Fruit fly (Drosophila melanogaster): ENCODE results near the gene mtSSB.
"Not testable (repeated sequence)": the region's sequence is repeated elsewhere in the genome, so short reads cannot be mapped to it uniquely, and the experiment has no call there.

mtSSB gene

DNA sequence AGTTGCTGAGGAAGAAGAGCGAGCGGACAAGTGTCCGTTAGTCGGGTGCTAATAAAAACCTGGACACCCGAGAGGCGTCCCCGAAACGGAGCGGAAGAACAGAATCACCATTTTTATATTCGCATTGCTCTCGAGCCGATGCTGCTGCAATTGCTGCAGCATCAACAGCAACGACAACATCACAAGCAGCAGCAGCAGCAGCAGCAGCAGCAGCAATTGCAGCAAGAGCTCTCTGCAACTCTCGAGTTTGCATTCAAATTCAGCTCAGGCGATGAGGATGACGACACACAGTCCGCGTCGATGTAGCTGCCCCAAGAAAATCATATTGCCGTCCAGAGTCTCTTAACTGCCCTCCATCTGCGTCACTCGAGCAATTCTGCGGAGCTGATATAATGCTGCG, 1.1 kb upstream of the mtSSB start:
- TF ChIP-seq CG13204 (GFP tag; optimal IDR thresholded peaks at IDR 0.05) (peak; percentile 84), CG14655 (GFP tag; optimal IDR thresholded peaks at IDR 0.05) (no peak), Ets98B (GFP tag; IDR thresholded peaks at IDR 0.05) (0 out of 2 replicates have a peak, but pooled peaks have one; percentile 42), CG12605 (GFP tag; IDR thresholded peaks at IDR 0.05) (peak; percentile 34; the same call in 1 of the 2 replicates), CG4496 (GFP tag; IDR thresholded peaks at IDR 0.05) (peak; percentile 71; the same call in 2 of the 3 replicates), fd96Ca (GFP tag; IDR thresholded peaks at IDR 0.05) (peak; percentile 54; the same call in 1 of the 3 replicates), gl (tag; optimal IDR thresholded peaks at IDR 0.05) (peak; percentile 26), rn (GFP tag; IDR thresholded peaks at IDR 0.05) (no peak)

DNA sequence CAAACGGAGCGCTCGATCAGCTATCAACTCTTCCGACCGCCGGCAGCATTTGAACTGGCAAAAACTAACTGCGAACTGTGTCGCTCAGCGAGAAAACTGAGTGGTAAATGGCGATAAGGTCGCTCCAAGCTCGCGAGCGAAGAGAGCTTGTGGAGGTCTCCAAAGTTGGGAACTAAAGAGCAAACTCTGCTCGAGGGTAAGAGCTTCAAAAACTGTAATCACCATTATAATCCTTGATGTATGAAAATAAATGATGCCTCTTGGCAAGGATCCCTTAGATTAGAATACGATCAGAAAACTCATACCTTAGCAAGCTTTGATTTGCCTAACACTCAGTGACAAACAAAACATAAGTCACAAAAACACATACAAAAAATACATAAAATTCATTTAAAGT, 2.0 kb downstream of the mtSSB start, which contains the start of the genes CG6126 and CG31287:
CG6126 (minus strand) TSS at position 59 of the 397 bp plus-strand sequence.
CG31287 (plus strand) TSS at position 347 of the 397 bp plus-strand sequence.
- TF ChIP-seq CG8301 (tag; optimal IDR thresholded peaks at IDR 0.05) = no peak
- peak; percentile 36; the same call in 1 of the 2 replicates for TF ChIP-seq Ets98B (GFP tag; IDR thresholded peaks at IDR 0.05)
- TF ChIP-seq CG14655 (GFP tag; optimal IDR thresholded peaks at IDR 0.05) = no peak
- TF ChIP-seq Snoo (tag; optimal IDR thresholded peaks at IDR 0.05) = no peak
- TF ChIP-seq CG32121 (GFP tag; IDR thresholded peaks at IDR 0.05) = no peak
- TF ChIP-seq CG10348 (GFP tag; IDR thresholded peaks at IDR 0.05) = no peak
- no peak for TF ChIP-seq fd96Ca (GFP tag; IDR thresholded peaks at IDR 0.05)

DNA sequence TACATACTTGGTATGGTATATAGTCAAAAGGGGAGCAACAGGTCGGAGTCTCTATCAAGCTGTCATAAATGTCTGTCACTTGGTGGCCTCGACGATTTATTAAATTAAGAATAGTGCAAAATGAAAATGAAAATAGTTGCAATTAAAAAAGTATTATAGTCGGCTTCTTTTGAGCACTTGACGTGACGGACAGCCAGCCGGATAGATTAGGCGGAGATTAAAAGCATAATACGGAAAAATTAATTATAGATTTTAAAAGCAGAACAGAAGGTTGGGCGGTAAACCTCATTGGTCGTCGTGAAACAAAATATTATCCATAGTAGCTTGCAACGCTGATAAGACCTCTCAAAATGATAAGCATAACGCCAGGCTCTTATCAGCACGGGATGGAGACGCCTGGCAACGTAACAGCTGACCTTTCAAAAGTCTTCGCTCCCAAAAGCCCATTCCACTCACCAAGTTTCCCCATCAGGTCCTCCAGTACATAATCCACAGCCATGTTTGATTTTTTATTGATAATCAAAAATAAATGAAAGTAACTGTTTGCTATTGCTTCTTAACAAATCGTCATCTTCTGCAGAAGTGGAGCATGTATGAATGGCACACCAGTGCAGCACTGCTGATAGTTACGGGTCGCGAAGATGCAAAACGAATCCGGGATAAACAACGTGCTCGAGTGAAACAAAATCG, 2.6 kb downstream of the mtSSB start:
- TF ChIP-seq CG8301 (tag; optimal IDR thresholded peaks at IDR 0.05) = no peak
- no peak for TF ChIP-seq gl (tag; optimal IDR thresholded peaks at IDR 0.05)
- no peak for TF ChIP-seq CG32121 (GFP tag; IDR thresholded peaks at IDR 0.05)
- TF ChIP-seq CG8159 (tag; optimal IDR thresholded peaks at IDR 0.05) = no peak
- peak; percentile 41 for TF ChIP-seq EcR (GFP tag; optimal IDR thresholded peaks at IDR 0.05)
- no peak for TF ChIP-seq CG15710 (tag; optimal IDR thresholded peaks at IDR 0.05)
- TF ChIP-seq CG12605 (GFP tag; IDR thresholded peaks at IDR 0.05) = no peak
- no peak for TF ChIP-seq CG14655 (GFP tag; optimal IDR thresholded peaks at IDR 0.05)

DNA sequence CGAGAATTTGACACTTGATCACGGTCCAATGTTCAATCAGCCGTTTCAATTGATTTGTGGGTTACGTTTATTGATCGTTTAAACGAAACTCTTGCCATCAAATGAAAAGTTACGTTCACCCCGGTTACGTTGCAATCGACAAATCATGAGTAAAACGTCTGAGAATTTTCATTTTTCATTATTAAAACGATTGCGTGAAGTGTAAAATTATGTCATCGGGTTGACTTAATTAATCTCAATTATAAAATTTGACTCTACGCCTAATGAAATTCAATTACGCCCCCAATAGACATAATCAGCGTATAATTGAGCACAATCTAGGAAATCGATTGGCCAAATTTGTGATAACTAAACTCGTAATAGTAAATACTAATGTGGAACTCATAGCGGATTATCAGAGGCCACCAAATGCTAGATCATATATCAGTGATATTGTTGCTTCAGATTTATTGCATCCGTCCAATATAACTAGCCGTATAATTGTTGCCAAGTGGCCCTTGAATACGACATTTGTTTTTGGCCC, 4.5 kb downstream of the mtSSB start:
- TF ChIP-seq CG4496 (GFP tag; IDR thresholded peaks at IDR 0.05) (no peak), rn (GFP tag; IDR thresholded peaks at IDR 0.05) (no peak)

DNA sequence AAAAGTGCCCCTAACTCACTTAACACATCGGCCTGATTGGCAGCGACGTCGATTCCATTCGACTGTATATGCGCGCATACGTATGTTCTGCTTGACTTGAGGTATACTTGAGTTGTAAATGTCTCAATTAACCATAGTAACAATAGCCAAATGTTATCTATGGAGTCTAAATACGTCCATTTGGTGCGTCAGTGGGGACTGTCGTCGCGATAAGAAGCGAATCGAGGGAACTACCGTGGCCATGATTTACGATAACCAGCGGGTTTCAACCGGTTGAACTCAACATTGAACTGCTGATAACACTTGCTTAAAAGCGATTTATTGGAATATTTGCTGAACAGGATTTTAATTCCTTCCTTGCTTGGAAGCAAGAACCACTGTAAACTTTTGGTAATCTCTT, 14.3 kb downstream of the mtSSB start:
- no peak for TF ChIP-seq Pif1A (GFP tag; optimal IDR thresholded peaks at IDR 0.05)
- no peak for TF ChIP-seq CG13204 (GFP tag; optimal IDR thresholded peaks at IDR 0.05)
- no peak for TF ChIP-seq Pif1B (GFP tag; optimal IDR thresholded peaks at IDR 0.05)
- no peak for TF ChIP-seq D1 (tag; optimal IDR thresholded peaks at IDR 0.05)

DNA sequence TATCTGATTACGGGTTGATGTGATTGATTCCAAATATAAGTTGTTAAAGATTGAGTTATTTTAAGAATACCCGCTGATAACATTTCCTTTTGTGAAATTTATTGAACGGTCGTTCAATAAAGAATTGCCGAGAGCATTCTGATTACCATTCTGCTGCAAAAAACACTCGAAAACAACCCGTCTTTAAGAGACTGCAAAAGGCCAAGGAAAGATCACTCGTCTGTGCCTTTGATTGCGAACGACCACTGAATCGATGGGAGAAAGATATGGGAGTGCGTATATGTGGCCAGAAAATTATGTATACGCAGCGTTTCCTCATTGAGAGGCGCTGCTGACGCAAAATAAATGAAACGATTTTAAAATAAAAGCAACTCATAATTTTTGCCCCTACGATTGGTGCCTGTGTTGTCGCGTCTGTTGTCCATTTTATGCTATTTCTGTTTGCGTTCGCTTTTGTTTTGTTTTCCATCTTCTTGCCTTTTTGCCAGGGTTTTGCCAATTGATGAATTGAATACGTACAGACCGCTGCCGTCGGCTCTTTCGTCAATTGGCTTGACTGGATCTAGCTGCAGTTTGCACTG, 14.8 kb downstream of the mtSSB start:
- TF ChIP-seq Snoo (tag; optimal IDR thresholded peaks at IDR 0.05) = no peak
- no peak for TF ChIP-seq CG14655 (GFP tag; optimal IDR thresholded peaks at IDR 0.05)
- no peak for TF ChIP-seq CG34367 (tag; optimal IDR thresholded peaks at IDR 0.05)
- no peak for TF ChIP-seq CG17806 (tag; optimal IDR thresholded peaks at IDR 0.05)
- no peak for TF ChIP-seq CG8159 (tag; optimal IDR thresholded peaks at IDR 0.05)
- TF ChIP-seq CG13204 (GFP tag; optimal IDR thresholded peaks at IDR 0.05) = no peak
- no peak for TF ChIP-seq CG8301 (tag; optimal IDR thresholded peaks at IDR 0.05)
- no peak for TF ChIP-seq CG15710 (tag; optimal IDR thresholded peaks at IDR 0.05)
- TF ChIP-seq CG32121 (GFP tag; IDR thresholded peaks at IDR 0.05) = no peak
- TF ChIP-seq EcR (GFP tag; optimal IDR thresholded peaks at IDR 0.05) = no peak
- TF ChIP-seq D1 (tag; optimal IDR thresholded peaks at IDR 0.05) = no peak
- TF ChIP-seq Ets98B (GFP tag; IDR thresholded peaks at IDR 0.05) = no peak
- no peak for TF ChIP-seq Pif1B (GFP tag; optimal IDR thresholded peaks at IDR 0.05)
- TF ChIP-seq CG10348 (GFP tag; IDR thresholded peaks at IDR 0.05) = no peak

DNA sequence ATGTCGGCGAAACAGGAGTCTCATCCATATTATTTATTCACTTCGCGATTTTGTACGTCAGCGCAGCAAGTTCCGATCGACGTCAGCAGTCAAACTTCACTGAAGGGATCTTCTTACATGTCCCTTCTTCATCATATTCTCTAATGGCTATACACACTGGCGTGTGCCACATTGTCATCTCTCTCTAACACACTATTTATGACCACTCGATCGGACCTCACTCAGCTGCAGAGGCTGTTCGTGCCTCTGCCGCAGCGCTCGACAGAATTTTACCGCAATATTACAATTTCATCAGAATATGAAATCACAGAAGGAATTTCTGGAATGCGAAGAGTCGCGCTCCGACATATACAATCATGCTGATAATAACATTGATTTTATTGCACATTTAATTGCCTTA, 15.6 kb downstream of the mtSSB start, which contains the start of gene Bin1:
Bin1 (minus strand) TSS at position 101 of the 400 bp plus-strand sequence.
- not testable (repeated sequence) for TF ChIP-seq rn (GFP tag; IDR thresholded peaks at IDR 0.05); CG14655 (GFP tag; optimal IDR thresholded peaks at IDR 0.05); CG34367 (tag; optimal IDR thresholded peaks at IDR 0.05)

dm6 chr3R:16187737-16188136, 17.3 kb downstream of the mtSSB start:
- TF ChIP-seq D1 (tag; optimal IDR thresholded peaks at IDR 0.05) = no peak
- TF ChIP-seq CG13204 (GFP tag; optimal IDR thresholded peaks at IDR 0.05) = no peak
- no peak for TF ChIP-seq fd96Ca (GFP tag; IDR thresholded peaks at IDR 0.05)
- no peak for TF ChIP-seq CG8301 (tag; optimal IDR thresholded peaks at IDR 0.05)
- TF ChIP-seq CG15710 (tag; optimal IDR thresholded peaks at IDR 0.05) = no peak
- no peak for TF ChIP-seq gl (tag; optimal IDR thresholded peaks at IDR 0.05)
- no peak for TF ChIP-seq EcR (GFP tag; optimal IDR thresholded peaks at IDR 0.05)
- no peak for TF ChIP-seq rn (GFP tag; IDR thresholded peaks at IDR 0.05)
- TF ChIP-seq CG34367 (tag; optimal IDR thresholded peaks at IDR 0.05) = no peak
- no peak for TF ChIP-seq Pif1A (GFP tag; optimal IDR thresholded peaks at IDR 0.05)
- TF ChIP-seq CG14655 (GFP tag; optimal IDR thresholded peaks at IDR 0.05) = no peak
- TF ChIP-seq CG17806 (tag; optimal IDR thresholded peaks at IDR 0.05) = no peak
- no peak for TF ChIP-seq Snoo (tag; optimal IDR thresholded peaks at IDR 0.05)
- no peak for TF ChIP-seq CG10348 (GFP tag; IDR thresholded peaks at IDR 0.05)
- TF ChIP-seq Ets98B (GFP tag; IDR thresholded peaks at IDR 0.05) = no peak
- no peak for TF ChIP-seq Pif1B (GFP tag; optimal IDR thresholded peaks at IDR 0.05)
- no peak for TF ChIP-seq CG8159 (tag; optimal IDR thresholded peaks at IDR 0.05)
- no peak for TF ChIP-seq CG4496 (GFP tag; IDR thresholded peaks at IDR 0.05)
- no peak for TF ChIP-seq CG32121 (GFP tag; IDR thresholded peaks at IDR 0.05)

Data from whole organism, pupa.